Fruit fly (Drosophila melanogaster): Measurements from ENCODE around the gene fd3F.

Gene fd3F

DNA sequence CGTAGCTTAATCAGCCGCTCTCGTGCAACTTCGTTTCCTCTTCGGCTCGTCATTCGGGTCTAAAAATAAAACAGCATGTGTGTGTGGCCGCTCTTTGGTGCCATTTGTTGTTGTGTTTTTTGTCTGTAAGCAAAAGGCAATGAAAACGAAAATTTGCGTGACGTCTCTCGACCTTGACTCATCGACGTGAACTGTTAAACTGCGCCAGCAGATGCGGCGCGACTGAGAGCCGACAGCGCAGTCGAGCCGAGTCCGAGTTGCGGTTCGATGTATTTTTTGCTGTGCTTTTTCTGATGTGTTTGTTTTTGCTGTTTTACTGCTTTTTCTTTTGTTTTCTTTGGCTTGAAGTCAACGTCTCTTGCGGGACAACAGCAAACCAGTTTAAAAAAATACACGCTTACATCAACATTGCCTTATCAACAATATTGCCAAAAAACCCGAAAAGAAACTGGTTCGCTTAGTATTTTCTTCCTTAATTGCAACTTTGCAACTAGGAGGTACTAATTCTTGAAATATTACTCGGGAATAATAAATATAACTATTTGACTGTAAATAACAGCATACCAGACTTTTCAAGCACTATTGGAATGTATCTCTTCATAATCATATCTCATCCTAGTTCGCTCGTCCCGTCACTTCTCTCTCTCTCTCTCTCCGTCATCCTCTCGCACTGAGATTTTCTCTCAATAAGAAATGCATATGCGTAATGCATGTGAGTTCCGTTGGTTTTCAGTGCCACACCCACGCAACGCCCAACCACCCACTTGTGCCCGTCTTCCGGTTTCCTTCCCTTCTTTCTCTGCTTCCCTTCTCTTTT lies 23.8 kb upstream of the fd3F start (continued):
- TF ChIP-seq bbx (GFP tag; IDR thresholded peaks at IDR 0.05; ENCODE audit: partially characterized antibody) (peak; percentile 59), CG11696 (GFP tag; IDR thresholded peaks at IDR 0.05) (no peak), Jarid2 (GFP tag; optimal IDR thresholded peaks at IDR 0.05) (peak; percentile 26), ac (GFP tag; optimal IDR thresholded peaks at IDR 0.05) (no peak), D19A (tag; optimal IDR thresholded peaks at IDR 0.05) (no peak), CG13296 (GFP tag; optimal IDR thresholded peaks at IDR 0.05) (no peak), CG1603 (tag; optimal IDR thresholded peaks at IDR 0.05) (no peak), CG13894 (tag; optimal IDR thresholded peaks at IDR 0.05) (no peak), CkIIα-i1 (GFP tag; IDR thresholded peaks at IDR 0.05) (no peak), gce (GFP tag; IDR thresholded peaks at IDR 0.05) (no peak), CG14667 (GFP tag; IDR thresholded peaks at IDR 0.05) (no peak), CG12155 (GFP tag; optimal IDR thresholded peaks at IDR 0.05) (no peak), HmgZ (tag; optimal IDR thresholded peaks at IDR 0.05) (no peak), aop (GFP tag; IDR thresholded peaks at IDR 0.05) (no peak), CG7745 (tag; optimal IDR thresholded peaks at IDR 0.05) (peak; percentile 37), fd64A (GFP tag; optimal IDR thresholded peaks at IDR 0.05) (no peak), Dek (tag; optimal IDR thresholded peaks at IDR 0.05) (no peak), eve (GFP tag; optimal IDR thresholded peaks at IDR 0.05) (no peak), CG13123 (GFP tag; optimal IDR thresholded peaks at IDR 0.05) (no peak), Atf6 (GFP tag; IDR thresholded peaks at IDR 0.05) (no peak), NfI (GFP tag; optimal IDR thresholded peaks at IDR 0.05) (no peak), br (optimal IDR thresholded peaks at IDR 0.05) (no peak), zf30C (GFP tag; optimal IDR thresholded peaks at IDR 0.05) (peak; percentile 21), ERR (GFP tag; optimal IDR thresholded peaks at IDR 0.05) (no peak), chinmo (GFP tag; IDR thresholded peaks at IDR 0.05; ENCODE audit: partially characterized antibody) (peak; percentile 95), gcm2 (GFP tag; optimal IDR thresholded peaks at IDR 0.05) (no peak), peb (GFP tag; IDR thresholded peaks at IDR 0.05) (no peak), Mad (GFP tag; optimal IDR thresholded peaks at IDR 0.05) (no peak), dati (GFP tag; IDR thresholded peaks at IDR 0.05) (no peak), CG15073 (GFP tag; optimal IDR thresholded peaks at IDR 0.05) (no peak), ase (GFP tag; IDR thresholded peaks at IDR 0.05) (no peak), CG4820 (GFP tag; optimal IDR thresholded peaks at IDR 0.05) (no peak), grau (tag; optimal IDR thresholded peaks at IDR 0.05) (no peak), CG7556 (GFP tag; optimal IDR thresholded peaks at IDR 0.05) (no peak), nmo (GFP tag; optimal IDR thresholded peaks at IDR 0.05) (no peak), Xbp1 (GFP tag; optimal IDR thresholded peaks at IDR 0.05) (no peak), ab (GFP tag; optimal IDR thresholded peaks at IDR 0.05) (no peak), CG4282 (GFP tag; optimal IDR thresholded peaks at IDR 0.05) (no peak), ham (GFP tag; IDR thresholded peaks at IDR 0.05) (no peak), CG3726 (GFP tag; IDR thresholded peaks at IDR 0.05) (no peak), CG42726 (GFP tag; IDR thresholded peaks at IDR 0.05; ENCODE audit: partially characterized antibody) (no peak), NC2β (GFP tag; optimal IDR thresholded peaks at IDR 0.05) (no peak), CG4360 (GFP tag; IDR thresholded peaks at IDR 0.05) (peak; percentile 96), CG12391 (tag; optimal IDR thresholded peaks at IDR 0.05) (no peak), jumu (GFP tag; optimal IDR thresholded peaks at IDR 0.05) (no peak), Six4 (GFP tag; optimal IDR thresholded peaks at IDR 0.05) (no peak), CG11723 (GFP tag; optimal IDR thresholded peaks at IDR 0.05) (no peak), Bteb2 (GFP tag; optimal IDR thresholded peaks at IDR 0.05) (no peak), CG15479 (GFP tag; optimal IDR thresholded peaks at IDR 0.05) (peak; percentile 91), repo (GFP tag; optimal IDR thresholded peaks at IDR 0.05) (no peak), Side (GFP tag; optimal IDR thresholded peaks at IDR 0.05) (no peak)

Data from whole organism, embryonic.